Fruit fly (Drosophila melanogaster): ENCODE data around the gene CtsL4.

CtsL4 gene

DNA sequence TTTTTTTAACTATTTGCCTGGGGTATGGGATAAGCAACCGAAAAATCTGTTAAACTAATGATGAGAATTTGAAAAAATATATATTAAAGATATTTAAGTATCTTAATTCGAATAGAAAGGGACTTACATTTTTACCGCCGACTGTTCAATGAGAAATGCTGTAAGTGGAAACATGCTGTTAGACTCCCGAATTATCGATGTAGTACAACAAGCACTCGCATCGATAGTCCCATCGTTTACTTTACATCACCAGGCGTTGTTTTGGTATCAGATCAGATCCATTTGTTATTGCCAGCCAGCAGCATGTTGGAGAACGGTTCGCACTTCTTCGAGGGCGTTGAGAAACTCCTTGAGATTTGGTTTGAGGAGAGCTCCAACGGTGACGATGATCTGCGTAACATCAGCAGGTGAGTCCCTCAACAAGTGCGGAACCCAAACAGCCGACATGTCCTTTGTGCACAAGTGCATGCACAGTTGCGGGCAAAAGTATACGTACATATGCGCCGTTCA, 17.1 kb downstream of the CtsL4 start, which contains the start of gene SamDC (continued):
- TF ChIP-seq Hey (tag; optimal IDR thresholded peaks at IDR 0.05) (no peak), ssp (GFP tag; IDR thresholded peaks at IDR 0.05) (peak; percentile 98), CG7357 (GFP tag; IDR thresholded peaks at IDR 0.05) (peak; percentile 96), ara (GFP tag; IDR thresholded peaks at IDR 0.05) (peak; percentile 58; the same call in 1 of the 2 replicates), sima (GFP tag; optimal IDR thresholded peaks at IDR 0.05) (no peak), hkb (optimal IDR thresholded peaks at IDR 0.05) (no peak), hkb (GFP tag; IDR thresholded peaks at IDR 0.05) (peak; percentile 53; the same call in 1 of the 2 replicates), zfh2 (GFP tag; optimal IDR thresholded peaks at IDR 0.05) (peak; percentile 27), Stat92E (GFP tag; optimal IDR thresholded peaks at IDR 0.05) (peak in 2 of 3 experiments; percentile 12 to 85), Taf1 (GFP tag; IDR thresholded peaks at IDR 0.05) (0 out of 2 replicates have a peak, but pooled peaks have one; percentile 15), Spps (tag; optimal IDR thresholded peaks at IDR 0.05) (no peak), CG5245 (GFP tag; optimal IDR thresholded peaks at IDR 0.05) (peak; percentile 14), CG6689 (GFP tag; IDR thresholded peaks at IDR 0.05) (0 out of 2 replicates have a peak, but pooled peaks have one; percentile 24), CG4424 (GFP tag; optimal IDR thresholded peaks at IDR 0.05) (no peak), Dip3 (GFP tag; optimal IDR thresholded peaks at IDR 0.05) (peak; percentile 24), CG5953 (GFP tag; IDR thresholded peaks at IDR 0.05) (no peak), zen (tag; optimal IDR thresholded peaks at IDR 0.05) (peak; percentile 58), dm (GFP tag; optimal IDR thresholded peaks at IDR 0.05) (peak; percentile 65), chn (GFP tag; optimal IDR thresholded peaks at IDR 0.05) (peak; percentile 10), Bgb (GFP tag; IDR thresholded peaks at IDR 0.05; ENCODE audit: partially characterized antibody) (peak; percentile 93), Mad (GFP tag; optimal IDR thresholded peaks at IDR 0.05) (peak; percentile 4), CG10431 (GFP tag; optimal IDR thresholded peaks at IDR 0.05) (no peak), CG10147 (GFP tag; optimal IDR thresholded peaks at IDR 0.05) (no peak), Xbp1 (GFP tag; optimal IDR thresholded peaks at IDR 0.05) (peak; percentile 51), peb (GFP tag; IDR thresholded peaks at IDR 0.05) (no peak; the same call in 1 of the 2 replicates), CG10267 (tag; optimal IDR thresholded peaks at IDR 0.05) (peak; percentile 58), nerfin-1 (tag; optimal IDR thresholded peaks at IDR 0.05) (no peak), CG7963 (GFP tag; IDR thresholded peaks at IDR 0.05; ENCODE audit: partially characterized antibody) (peak; percentile 76), sr (GFP tag; IDR thresholded peaks at IDR 0.05) (no peak), CG17802 (tag; optimal IDR thresholded peaks at IDR 0.05) (peak; percentile 91), CG2116 (GFP tag; optimal IDR thresholded peaks at IDR 0.05) (peak; percentile 60), Dfd (GFP tag; optimal IDR thresholded peaks at IDR 0.05) (peak in 1 of 2 experiments; percentile 77), sisA (GFP tag; IDR thresholded peaks at IDR 0.05) (no peak), CG17186 (GFP tag; optimal IDR thresholded peaks at IDR 0.05) (no peak), CG12942 (GFP tag; optimal IDR thresholded peaks at IDR 0.05) (peak; percentile 4), CG3065 (GFP tag; optimal IDR thresholded peaks at IDR 0.05) (no peak), hbn (GFP tag; IDR thresholded peaks at IDR 0.05; ENCODE audit: partially characterized antibody) (peak; percentile 54), bigmax (GFP tag; optimal IDR thresholded peaks at IDR 0.05) (peak; percentile 46), Hr3 (GFP tag; optimal IDR thresholded peaks at IDR 0.05) (peak; percentile 37), vvl (GFP tag; IDR thresholded peaks at IDR 0.05) (peak; percentile 75), CG31388 (GFP tag; optimal IDR thresholded peaks at IDR 0.05) (no peak), abd-A (tag; optimal IDR thresholded peaks at IDR 0.05) (no peak), her (GFP tag; optimal IDR thresholded peaks at IDR 0.05) (peak; percentile 39), CG8478 (optimal IDR thresholded peaks at IDR 0.05) (no peak), CG7786 (GFP tag; optimal IDR thresholded peaks at IDR 0.05) (peak; percentile 16), CoRest (tag; optimal IDR thresholded peaks at IDR 0.05) (peak; percentile 66), z (GFP tag; IDR thresholded peaks at IDR 0.05) (no peak), CG18476 (GFP tag; optimal IDR thresholded peaks at IDR 0.05) (no peak), MBD-R2 (GFP tag; IDR thresholded peaks at IDR 0.05) (peak; percentile 78), nau (GFP tag; optimal IDR thresholded peaks at IDR 0.05) (no peak), tap (tag; optimal IDR thresholded peaks at IDR 0.05) (no peak)
